Fruit fly (Drosophila melanogaster) Kc167 (cell line): Measurements from ENCODE around the gene janB.

Source experiments
- Myc ChIP-seq: fragments of >200 bp; optimal IDR thresholded peaks from 2 replicates; lab custom pipeline; 2017; ENCODE audit warnings: missing external identifiers
- Sin3A ChIP-seq: fragments of >200 bp; optimal IDR thresholded peaks from 2 replicates; lab custom pipeline; 2018; ENCODE audit warnings: missing external identifiers
- h ChIP-seq: fragments of >200 bp; optimal IDR thresholded peaks from 3 replicates; lab custom pipeline; 2018; ENCODE audit warnings: missing external identifiers
- insv ChIP-seq: fragments of >200 bp; optimal IDR thresholded peaks from 3 replicates; lab custom pipeline; 2018; ENCODE audit warnings: missing external identifiers
- psq ChIP-seq: fragments of >200 bp; optimal IDR thresholded peaks from 2 replicates; lab custom pipeline; 2017; ENCODE audit warnings: missing external identifiers
- ttk ChIP-seq: sonication (Bioruptor generic); optimal IDR thresholded peaks from 2 replicates; lab custom pipeline; 2017; ENCODE audit warnings: missing external identifiers

The janB gene

dm6 chr3R:30038628-30039027 is at the start of gene janB:
TSS of gene janB (minus strand) at chr3R:30038728.
- TF ChIP-seq psq (lab: Kevin White, UChicago) = no peak
- no peak for TF ChIP-seq Sin3A (lab: Kevin White, UChicago)
- no peak for TF ChIP-seq h (lab: Kevin White, UChicago)
- no peak for TF ChIP-seq Myc (lab: Kevin White, UChicago)
- TF ChIP-seq ttk (lab: Kevin White, UChicago) = no peak
- no peak for TF ChIP-seq insv

- no peak for TF ChIP-seq h (lab: Kevin White, UChicago)
- TF ChIP-seq Myc (lab: Kevin White, UChicago) = no peak
- no peak for TF ChIP-seq psq (lab: Kevin White, UChicago)
Measured at dm6 chr3R:30084137-30084536, 45.6 kb upstream of the janB start.

dm6 chr3R:30083215-30083614 is 44.7 kb upstream of the janB start:
- TF ChIP-seq Myc (lab: Kevin White, UChicago) (no peak), Sin3A (lab: Kevin White, UChicago) (no peak), ttk (lab: Kevin White, UChicago) (no peak), psq (lab: Kevin White, UChicago) (no peak), h (lab: Kevin White, UChicago) (no peak)

dm6 chr3R:30076088-30076487 is 37.6 kb upstream of the janB start:
- TF ChIP-seq psq (lab: Kevin White, UChicago) (no peak), Sin3A (lab: Kevin White, UChicago) (no peak), h (lab: Kevin White, UChicago) (no peak), ttk (lab: Kevin White, UChicago) (no peak), Myc (lab: Kevin White, UChicago) (no peak), insv (no peak)

dm6 chr3R:30071827-30072226 is 33.3 kb upstream of the janB start:
- no peak for TF ChIP-seq Myc (lab: Kevin White, UChicago)
- no peak for TF ChIP-seq h (lab: Kevin White, UChicago)
- no peak for TF ChIP-seq Sin3A (lab: Kevin White, UChicago)
- no peak for TF ChIP-seq psq (lab: Kevin White, UChicago)
- no peak for TF ChIP-seq ttk (lab: Kevin White, UChicago)
- TF ChIP-seq insv = no peak

- TF ChIP-seq psq (lab: Kevin White, UChicago) = no peak
- TF ChIP-seq h (lab: Kevin White, UChicago) = no peak
- no peak for TF ChIP-seq insv
- no peak for TF ChIP-seq Myc (lab: Kevin White, UChicago)
- TF ChIP-seq Sin3A (lab: Kevin White, UChicago) = no peak
- TF ChIP-seq ttk (lab: Kevin White, UChicago) = no peak
Measured at dm6 chr3R:30070198-30070597, 31.7 kb upstream of the janB start.

dm6 chr3R:30066004-30066403 is 27.5 kb upstream of the janB start:
- TF ChIP-seq insv = no peak
- TF ChIP-seq Myc (lab: Kevin White, UChicago) = no peak
- no peak for TF ChIP-seq psq (lab: Kevin White, UChicago)
- TF ChIP-seq h (lab: Kevin White, UChicago) = no peak
- TF ChIP-seq ttk (lab: Kevin White, UChicago) = no peak
- no peak for TF ChIP-seq Sin3A (lab: Kevin White, UChicago)

- no peak for TF ChIP-seq psq (lab: Kevin White, UChicago)
- no peak for TF ChIP-seq h (lab: Kevin White, UChicago)
- TF ChIP-seq ttk (lab: Kevin White, UChicago) = no peak
- no peak for TF ChIP-seq insv
- no peak for TF ChIP-seq Sin3A (lab: Kevin White, UChicago)
- no peak for TF ChIP-seq Myc (lab: Kevin White, UChicago)
Measured at dm6 chr3R:30063704-30064103, 25.2 kb upstream of the janB start.

dm6 chr3R:30062543-30062942 is 24.0 kb upstream of the janB start:
- no peak for TF ChIP-seq Sin3A (lab: Kevin White, UChicago)
- TF ChIP-seq Myc (lab: Kevin White, UChicago) = no peak
- TF ChIP-seq ttk (lab: Kevin White, UChicago) = no peak
- no peak for TF ChIP-seq h (lab: Kevin White, UChicago)
- no peak for TF ChIP-seq insv
- no peak for TF ChIP-seq psq (lab: Kevin White, UChicago)

- TF ChIP-seq h (lab: Kevin White, UChicago) (no peak), ttk (lab: Kevin White, UChicago) (no peak), insv (no peak), psq (lab: Kevin White, UChicago) (no peak), Sin3A (lab: Kevin White, UChicago) (no peak), Myc (lab: Kevin White, UChicago) (no peak)
Measured at dm6 chr3R:30061980-30062379, 23.5 kb upstream of the janB start.

dm6 chr3R:30061154-30061482 is 22.6 kb upstream of the janB start:
- TF ChIP-seq ttk (lab: Kevin White, UChicago) = no peak
- no peak for TF ChIP-seq Sin3A (lab: Kevin White, UChicago)
- no peak for TF ChIP-seq psq (lab: Kevin White, UChicago)
- no peak for TF ChIP-seq insv
- no peak for TF ChIP-seq Myc (lab: Kevin White, UChicago)
- TF ChIP-seq h (lab: Kevin White, UChicago) = no peak

- no peak for TF ChIP-seq Myc (lab: Kevin White, UChicago)
- no peak for TF ChIP-seq Sin3A (lab: Kevin White, UChicago)
Measured at dm6 chr3R:30060451-30061153, 22.1 kb upstream of the janB start.
